Worm (Caenorhabditis elegans): ENCODE data around the gene nft-1.

nft-1 gene

ce11 chrIII:11946062-11946749 lies 22.5 kb downstream of the nft-1 start (continued):
- TF ChIP-seq Y55F3AM.14 (GFP tag; optimal IDR thresholded peaks at IDR 0.05) (peak; percentile 55), nhr-6 (tag; optimal IDR thresholded peaks at IDR 0.05) (peak; percentile 42), nhr-77 (tag; optimal IDR thresholded peaks at IDR 0.05) (no peak), blmp-1 (tag; optimal IDR thresholded peaks at IDR 0.05; ENCODE audit: insufficient read depth) (peak; percentile 35), lin-13 (GFP tag; optimal IDR thresholded peaks at IDR 0.05) (peak; percentile 91), lsy-2 (tag; optimal IDR thresholded peaks at IDR 0.05) (peak; percentile 86 to 94), R02D3.7 (tag; optimal IDR thresholded peaks at IDR 0.05) (peak; percentile 47), ceh-82 (tag; optimal IDR thresholded peaks at IDR 0.05) (no peak), snpc-4 (tag; optimal IDR thresholded peaks at IDR 0.05) (peak; percentile 79), nhr-25 (tag; optimal IDR thresholded peaks at IDR 0.05) (peak; percentile 82), F13H6.1 (tag; optimal IDR thresholded peaks at IDR 0.05) (peak; percentile 90), elt-3 (tag; optimal IDR thresholded peaks at IDR 0.05) (no peak), gmeb-1 (tag; optimal IDR thresholded peaks at IDR 0.05) (peak; percentile 85), lin-11 (tag; optimal IDR thresholded peaks at IDR 0.05) (peak; percentile 52), mbf-1 (tag; optimal IDR thresholded peaks at IDR 0.05) (no peak), unc-39 (tag; optimal IDR thresholded peaks at IDR 0.05) (no peak), nhr-237 (tag; optimal IDR thresholded peaks at IDR 0.05) (no peak), ceh-16 (tag; optimal IDR thresholded peaks at IDR 0.05) (no peak), dmd-4 (tag; optimal IDR thresholded peaks at IDR 0.05) (peak; percentile 47)

- TF ChIP-seq R02D3.7 (tag; optimal IDR thresholded peaks at IDR 0.05) (no peak), C34F6.9 (tag; optimal IDR thresholded peaks at IDR 0.05) (no peak), sem-4 (tag; optimal IDR thresholded peaks at IDR 0.05) (no peak), gmeb-1 (tag; optimal IDR thresholded peaks at IDR 0.05) (no peak), lsy-2 (tag; optimal IDR thresholded peaks at IDR 0.05) (no peak), nhr-12 (tag; optimal IDR thresholded peaks at IDR 0.05) (no peak), sma-3 (GFP tag; optimal IDR thresholded peaks at IDR 0.05) (no peak), nhr-23 (tag; optimal IDR thresholded peaks at IDR 0.05) (no peak), elt-1 (tag; optimal IDR thresholded peaks at IDR 0.05) (no peak), mbf-1 (tag; optimal IDR thresholded peaks at IDR 0.05) (no peak), elt-3 (tag; optimal IDR thresholded peaks at IDR 0.05) (no peak), nhr-11 (tag; optimal IDR thresholded peaks at IDR 0.05) (no peak)
Observed at ce11 chrIII:11946973-11947372, 23.3 kb downstream of the nft-1 start, which contains the start of gene Y56A3A.7. Y56A3A.7 (minus strand) TSS chrIII:11947019.

- TF ChIP-seq sem-4 (tag; optimal IDR thresholded peaks at IDR 0.05), result no peak
- TF ChIP-seq elt-1 (tag; optimal IDR thresholded peaks at IDR 0.05), result no peak
- peak; percentile 52 for TF ChIP-seq nhr-129 (tag; optimal IDR thresholded peaks at IDR 0.05)
- peak; percentile 97 for TF ChIP-seq fos-1 (tag; optimal IDR thresholded peaks at IDR 0.05)
Observed at ce11 chrIII:11947527-11947926, 23.8 kb downstream of the nft-1 start.

- peak; percentile 73 for TF ChIP-seq fos-1 (tag; optimal IDR thresholded peaks at IDR 0.05)
- TF ChIP-seq unc-39 (tag; optimal IDR thresholded peaks at IDR 0.05), result no peak
Observed at ce11 chrIII:11948437-11948836, 24.8 kb downstream of the nft-1 start.

ce11 chrIII:11949276-11949879 lies 25.7 kb downstream of the nft-1 start:
- TF ChIP-seq fos-1 (tag; optimal IDR thresholded peaks at IDR 0.05) (peak; percentile 56), peb-1 (tag; optimal IDR thresholded peaks at IDR 0.05) (no peak)

- TF ChIP-seq unc-55 (GFP tag; optimal IDR thresholded peaks at IDR 0.05), result no peak
- no peak for TF ChIP-seq nhr-10 (tag; optimal IDR thresholded peaks at IDR 0.05)
- no peak for TF ChIP-seq egl-27 (tag; optimal IDR thresholded peaks at IDR 0.05)
- TF ChIP-seq dmd-4 (tag; optimal IDR thresholded peaks at IDR 0.05), result no peak
Observed at ce11 chrIII:11951111-11951510, 27.4 kb downstream of the nft-1 start.
